Worm (Caenorhabditis elegans) whole organism, L4 larva: ENCODE measurements around the gene Y39B6A.42.

ENCODE experiments used
- D1046.2 ChIP-seq: fragments of 200-800 bp; sonication (Bioruptor generic); IDR thresholded peaks from 2 replicates; pipeline ENCODE4 v1.3.6; 2022; ENCODE audit warnings: missing genetic modification characterization, missing compliant biosample characterization
- Y48G9A.11 ChIP-seq: fragments of 200-800 bp; sonication (Bioruptor generic); IDR thresholded peaks from 2 replicates; pipeline ENCODE4 v1.3.6; 2022; ENCODE audit warnings: missing genetic modification reagents, missing genetic modification characterization, missing compliant biosample characterization
- Y5F2A.4 ChIP-seq: fragments of 200-800 bp; sonication (Bioruptor generic); optimal IDR thresholded peaks from 2 replicates; lab custom pipeline; 2018; ENCODE audit warnings: mild to moderate bottlenecking, missing genetic modification characterization, missing compliant biosample characterization
- ceh-82 ChIP-seq: sonication (generic microtip); optimal IDR thresholded peaks from 2 replicates; lab custom pipeline; 2017; ENCODE audit warnings: missing biosample characterization, missing genetic modification characterization
- fos-1 ChIP-seq: fragments of 150-350 bp; optimal IDR thresholded peaks from 2 replicates; lab custom pipeline; 2014; ENCODE audit warnings: missing biosample characterization, missing genetic modification characterization
- nhr-237 ChIP-seq: sonication (generic microtip); optimal IDR thresholded peaks from 2 replicates; lab custom pipeline; 2017; ENCODE audit warnings: missing biosample characterization, missing genetic modification characterization
- nhr-28 ChIP-seq: fragments of 150-350 bp; optimal IDR thresholded peaks from 2 replicates; lab custom pipeline; 2014; ENCODE audit warnings: missing biosample characterization, missing genetic modification characterization
- pha-4 ChIP-seq, 2 experiments: fragments of 150-350 bp in 1 of 2; fragments of 200-800 bp in 1 of 2; sonication (Bioruptor generic) in 1 of 2; IDR thresholded peaks in 1 of 2; optimal IDR thresholded peaks in 1 of 2; 2 replicates each; pipeline versions ENCODE4 v1.3.6 to Lab custom; 2014 to 2022; ENCODE audit warnings: missing genetic modification characterization in 2 of 2, missing genetic modification reagents in 2 of 2, missing biosample characterization in 1 of 2, missing compliant biosample characterization in 1 of 2
- spr-3 ChIP-seq: fragments of 200-800 bp; sonication (Bioruptor generic); optimal IDR thresholded peaks from 2 replicates; lab custom pipeline; 2018; ENCODE audit warnings: mild to moderate bottlenecking, missing genetic modification characterization, missing compliant biosample characterization
- unc-39 ChIP-seq: sonication (generic microtip); optimal IDR thresholded peaks from 2 replicates; lab custom pipeline; 2017; ENCODE audit warnings: missing biosample characterization, missing genetic modification characterization

DNA sequence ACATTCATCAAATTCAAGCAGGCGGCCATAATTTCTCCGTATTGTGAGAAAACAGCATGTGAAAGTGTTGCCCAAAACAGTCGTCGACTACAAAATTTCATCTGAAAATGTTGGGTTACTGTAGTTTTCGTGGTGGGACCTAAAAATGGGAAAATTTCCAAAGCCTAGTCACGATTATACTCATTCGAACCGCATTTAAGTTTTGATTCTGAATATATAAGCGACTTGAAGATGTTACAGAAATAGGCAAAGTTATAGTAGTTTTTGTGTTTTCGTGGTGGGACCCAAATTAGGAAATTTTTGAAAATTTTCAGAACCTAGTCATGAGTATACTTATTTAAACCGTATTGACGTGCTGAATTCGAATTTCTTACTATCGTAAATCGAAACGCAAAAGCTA, 8.4 kb upstream of the Y39B6A.42 start, which contains the start of gene Y39B6A.41:
- TF ChIP-seq ceh-82 (tag; lab: Kevin White, UChicago) (no peak), Y5F2A.4 (GFP tag; lab: Kevin White, UChicago) (no peak), unc-39 (tag; lab: Kevin White, UChicago) (no peak), spr-3 (GFP tag; lab: Kevin White, UChicago) (no peak), Y48G9A.11 (GFP tag; lab: Robert Waterston, UW) (no peak), nhr-237 (tag; lab: Kevin White, UChicago) (no peak), nhr-28 (no peak), pha-4 (GFP tag; IDR thresholded peaks at IDR 0.05; lab: Robert Waterston, UW) (no peak), pha-4 (tag; optimal IDR thresholded peaks at IDR 0.05; lab: Kevin White, UChicago) (no peak), D1046.2 (GFP tag; lab: Robert Waterston, UW) (no peak), fos-1 (tag; lab: Kevin White, UChicago) (no peak)
